Fruit fly (Drosophila melanogaster) whole organism, wandering third instar larva: Measurements from ENCODE around the gene cmet.

Experiments
- CG9705 ChIP-seq: fragments of 200-800 bp; sonication (Bioruptor generic); optimal IDR thresholded peaks from 2 replicates; lab custom pipeline; 2018; ENCODE audit warnings: missing biosample characterization, mild to moderate bottlenecking, missing genetic modification characterization
- CrebA ChIP-seq: fragments of 200-800 bp; sonication (Bioruptor generic); optimal IDR thresholded peaks from 2 replicates; lab custom pipeline; 2016; ENCODE audit warnings: missing biosample characterization, mild to moderate bottlenecking, missing genetic modification characterization, borderline replicate concordance
- HLH106 ChIP-seq: fragments of 200-800 bp; optimal IDR thresholded peaks from 3 replicates; lab custom pipeline; 2019; ENCODE audit warnings: missing biosample characterization, mild to moderate bottlenecking, missing genetic modification characterization, moderate library complexity
- Myc ChIP-seq: fragments of >200 bp; optimal IDR thresholded peaks from 2 replicates; lab custom pipeline; 2017
- N ChIP-seq: fragments of >200 bp; optimal IDR thresholded peaks from 2 replicates; lab custom pipeline; 2018; ENCODE audit warnings: missing biosample characterization, missing external identifiers, missing genetic modification characterization
- OdsH ChIP-seq: fragments of 200-800 bp; sonication (Bioruptor generic); optimal IDR thresholded peaks from 2 replicates; lab custom pipeline; 2016; ENCODE audit warnings: missing biosample characterization, mild to moderate bottlenecking, missing genetic modification characterization
- br ChIP-seq: fragments of 200-800 bp; sonication (Bioruptor generic); optimal IDR thresholded peaks from 2 replicates; lab custom pipeline; 2016; ENCODE audit warnings: missing biosample characterization, missing genetic modification characterization
- brk ChIP-seq: fragments of 200-800 bp; sonication (Bioruptor generic); optimal IDR thresholded peaks from 2 replicates; lab custom pipeline; 2016; ENCODE audit warnings: missing biosample characterization, mild to moderate bottlenecking, missing genetic modification characterization
- foxo ChIP-seq, 2 experiments: fragments of 200-800 bp; sonication (Bioruptor generic); optimal IDR thresholded peaks; 2 replicates in 1 of 2; 3 replicates in 1 of 2; lab custom pipeline; 2016 to 2017; ENCODE audit warnings: missing biosample characterization in 2 of 2, missing genetic modification characterization in 2 of 2
- lola ChIP-seq: fragments of >200 bp; optimal IDR thresholded peaks from 2 replicates; lab custom pipeline; 2017; ENCODE audit warnings: missing biosample characterization, missing genetic modification characterization

dm6 chr2L:11317655-11318278, 49.0 kb upstream of the cmet start:
- TF ChIP-seq HLH106 (peak; percentile 13), br (GFP tag; lab: Kevin White, UChicago) (no peak), OdsH (GFP tag; lab: Kevin White, UChicago) (no peak), lola (GFP tag; lab: Kevin White, UChicago) (no peak), CrebA (GFP tag; lab: Kevin White, UChicago) (no peak), CG9705 (GFP tag; lab: Kevin White, UChicago) (no peak), foxo (GFP tag; optimal IDR thresholded peaks at IDR 0.05; lab: Kevin White, UChicago) (no peak), N (GFP tag; lab: Kevin White, UChicago) (no peak), brk (GFP tag; lab: Kevin White, UChicago) (no peak), Myc (lab: Kevin White, UChicago) (no peak)
